Fruit fly (Drosophila melanogaster) whole organism, wandering third instar larva: ENCODE measurements around the gene CG18233.

ENCODE experiments used
- Abd-B ChIP-seq: fragments of >200 bp; optimal IDR thresholded peaks from 2 replicates; lab custom pipeline; 2017; ENCODE audit warnings: missing biosample characterization, missing genetic modification characterization
- CrebA ChIP-seq: fragments of 200-800 bp; sonication (Bioruptor generic); optimal IDR thresholded peaks from 2 replicates; lab custom pipeline; 2016; ENCODE audit warnings: missing biosample characterization, mild to moderate bottlenecking, missing genetic modification characterization, borderline replicate concordance
- Myc ChIP-seq: fragments of >200 bp; optimal IDR thresholded peaks from 2 replicates; lab custom pipeline; 2017
- OdsH ChIP-seq: fragments of 200-800 bp; sonication (Bioruptor generic); optimal IDR thresholded peaks from 2 replicates; lab custom pipeline; 2016; ENCODE audit warnings: missing biosample characterization, mild to moderate bottlenecking, missing genetic modification characterization
- Rel ChIP-seq, 2 experiments: fragments of 200-800 bp; sonication (Bioruptor generic) in 1 of 2; optimal IDR thresholded peaks; 2 replicates in 1 of 2; 3 replicates in 1 of 2; lab custom pipeline; 2016 to 2019; ENCODE audit warnings: mild to moderate bottlenecking in 2 of 2, missing biosample characterization in 2 of 2, missing genetic modification characterization in 2 of 2, moderate library complexity in 1 of 2
- brk ChIP-seq: fragments of 200-800 bp; sonication (Bioruptor generic); optimal IDR thresholded peaks from 2 replicates; lab custom pipeline; 2016; ENCODE audit warnings: missing biosample characterization, mild to moderate bottlenecking, missing genetic modification characterization
- dmrt93B ChIP-seq: fragments of 200-800 bp; sonication (Bioruptor generic); optimal IDR thresholded peaks from 2 replicates; lab custom pipeline; 2018; ENCODE audit warnings: missing biosample characterization, mild to moderate bottlenecking, missing genetic modification characterization
- dsf ChIP-seq: sonication (Bioruptor generic); optimal IDR thresholded peaks from 2 replicates; lab custom pipeline; 2016; ENCODE audit warnings: missing biosample characterization, missing genetic modification characterization, borderline replicate concordance
- fru ChIP-seq: fragments of 200-800 bp; sonication (Bioruptor generic); optimal IDR thresholded peaks from 3 replicates; lab custom pipeline; 2016; ENCODE audit warnings: missing biosample characterization, mild to moderate bottlenecking, missing genetic modification characterization
- jim ChIP-seq: fragments of 175-275, 200-325 bp; sonication (Bioruptor generic); optimal IDR thresholded peaks from 2 replicates; lab custom pipeline; 2016; ENCODE audit warnings: missing biosample characterization, mild to moderate bottlenecking, missing genetic modification characterization
- pan ChIP-seq: fragments of >200 bp; optimal IDR thresholded peaks from 2 replicates; lab custom pipeline; 2017
- psq ChIP-seq: fragments of 200-800 bp; sonication (Bioruptor generic); optimal IDR thresholded peaks from 3 replicates; lab custom pipeline; 2017; ENCODE audit warnings: missing biosample characterization, mild to moderate bottlenecking, missing genetic modification characterization, moderate library complexity
- rgr ChIP-seq: fragments of 200-800 bp; sonication (Bioruptor generic); optimal IDR thresholded peaks from 3 replicates; lab custom pipeline; 2016; ENCODE audit warnings: missing biosample characterization, mild to moderate bottlenecking, missing genetic modification characterization
- woc ChIP-seq: sonication (Bioruptor generic); optimal IDR thresholded peaks from 2 replicates; lab custom pipeline; 2016; ENCODE audit warnings: missing biosample characterization, mild to moderate bottlenecking, missing genetic modification characterization

dm6 chr3L:18643222-18643621 is 38.0 kb downstream of the CG18233 start:
- TF ChIP-seq OdsH (GFP tag; lab: Kevin White, UChicago) (no peak), woc (no peak), rgr (GFP tag; lab: Kevin White, UChicago) (no peak), dsf (no peak), CrebA (GFP tag; lab: Kevin White, UChicago) (no peak), jim (GFP tag; lab: Kevin White, UChicago) (no peak), Abd-B (no peak), pan (lab: Kevin White, UChicago) (no peak), fru (GFP tag; lab: Kevin White, UChicago) (no peak), Myc (lab: Kevin White, UChicago) (no peak), dmrt93B (GFP tag; lab: Kevin White, UChicago) (no peak), psq (GFP tag; lab: Kevin White, UChicago) (no peak), Rel (GFP tag; optimal IDR thresholded peaks at IDR 0.05; lab: Kevin White, UChicago) (no peak), Rel (tag; optimal IDR thresholded peaks at IDR 0.05; lab: Kevin White, UChicago) (no peak), brk (GFP tag; lab: Kevin White, UChicago) (no peak)
